Fruit fly (Drosophila melanogaster) whole organism, prepupa: ENCODE data around the gene wls.

Source experiments
- CG16779 ChIP-seq: fragments of 200-800 bp; sonication (Bioruptor generic); optimal IDR thresholded peaks from 3 replicates; lab custom pipeline; 2017; ENCODE audit warnings: missing biosample characterization, mild to moderate bottlenecking, missing genetic modification characterization
- CG4318 ChIP-seq: fragments of 200-800 bp; sonication (Bioruptor generic); optimal IDR thresholded peaks from 3 replicates; lab custom pipeline; 2017; ENCODE audit warnings: missing biosample characterization, mild to moderate bottlenecking, missing genetic modification characterization
- CG6808 ChIP-seq: fragments of 200-800 bp; sonication (Bioruptor generic); optimal IDR thresholded peaks from 3 replicates; lab custom pipeline; 2017; ENCODE audit warnings: missing biosample characterization, missing genetic modification characterization, mild to moderate bottlenecking, moderate library complexity, missing genetic modification reagents
- Eip75B ChIP-seq: fragments of 200-800 bp; sonication (Bioruptor generic); optimal IDR thresholded peaks from 3 replicates; lab custom pipeline; 2016; ENCODE audit warnings: missing biosample characterization, missing genetic modification characterization
- Ets96B ChIP-seq: fragments of 200-800 bp; optimal IDR thresholded peaks from 2 replicates; lab custom pipeline; 2019; ENCODE audit warnings: missing biosample characterization, mild to moderate bottlenecking, missing genetic modification characterization, moderate library complexity
- Lpt ChIP-seq: fragments of 200-800 bp; sonication (Bioruptor generic); optimal IDR thresholded peaks from 3 replicates; lab custom pipeline; 2016; ENCODE audit warnings: missing biosample characterization, missing genetic modification characterization
- Smox ChIP-seq: fragments of 200-800 bp; sonication (Bioruptor generic); optimal IDR thresholded peaks from 3 replicates; lab custom pipeline; 2016; ENCODE audit warnings: missing biosample characterization, missing genetic modification characterization
- dsx ChIP-seq: fragments of 200-800 bp; optimal IDR thresholded peaks from 3 replicates; lab custom pipeline; 2019; ENCODE audit warnings: missing biosample characterization, mild to moderate bottlenecking, missing genetic modification characterization, moderate library complexity; ENCODE audit not compliant: poor library complexity, severe bottlenecking
- eg ChIP-seq: fragments of 200-800 bp; sonication (Bioruptor generic); IDR thresholded peaks from 3 replicates; pipeline ENCODE4 v1.3.6; 2022; ENCODE audit warnings: missing biosample characterization, missing genetic modification characterization
- esn ChIP-seq: fragments of 200-800 bp; sonication (Bioruptor generic); optimal IDR thresholded peaks from 2 replicates; lab custom pipeline; 2016; ENCODE audit warnings: missing biosample characterization, mild to moderate bottlenecking, missing genetic modification characterization, moderate library complexity
- spab ChIP-seq: fragments of 200-800 bp; sonication (Bioruptor generic); optimal IDR thresholded peaks from 2 replicates; lab custom pipeline; 2017; ENCODE audit warnings: missing biosample characterization, mild to moderate bottlenecking, missing genetic modification characterization, missing genetic modification reagents

DNA sequence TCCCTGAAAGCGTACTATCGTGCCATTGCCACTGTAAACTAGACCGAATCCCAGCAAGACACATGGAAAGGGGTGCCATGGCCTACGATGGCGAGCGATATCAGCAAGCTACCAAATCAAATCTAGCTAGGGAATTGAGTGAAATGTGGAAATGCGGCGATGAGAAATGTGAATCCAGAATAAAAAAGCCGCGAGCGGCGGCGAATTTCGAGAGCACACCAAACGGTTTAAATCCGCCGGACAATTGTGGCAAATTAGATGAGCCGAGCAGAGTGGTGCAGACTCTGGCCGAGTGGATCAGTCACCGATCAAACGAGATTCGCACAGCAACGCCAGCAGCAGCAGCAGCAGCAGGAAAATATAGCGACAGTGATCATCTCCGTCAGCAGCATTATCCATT is 31.6 kb upstream of the wls start, which contains the start of gene nkt:
- no peak for TF ChIP-seq Smox (GFP tag; lab: Kevin White, UChicago)
- no peak for TF ChIP-seq Eip75B (GFP tag; lab: Kevin White, UChicago)
- TF ChIP-seq spab = no peak
- TF ChIP-seq CG16779 (tag; lab: Kevin White, UChicago) = no peak
- no peak for TF ChIP-seq dsx (GFP tag; lab: Kevin White, UChicago)
- TF ChIP-seq CG6808 (GFP tag; lab: Kevin White, UChicago) = no peak
- TF ChIP-seq Ets96B (tag; lab: Kevin White, UChicago) = no peak
- TF ChIP-seq Lpt (GFP tag; lab: Kevin White, UChicago) = no peak
- TF ChIP-seq CG4318 (GFP tag; lab: Kevin White, UChicago) = no peak
- no peak for TF ChIP-seq eg (GFP tag; lab: Robert Waterston, UW)
- no peak for TF ChIP-seq esn (GFP tag; lab: Kevin White, UChicago)
